Fruit fly (Drosophila melanogaster) whole organism, embryonic: ENCODE measurements around the gene CG9706.

ENCODE experiments used
- Ada2b ChIP-seq: fragments of 200-800 bp; sonication (Bioruptor generic); IDR thresholded peaks from 2 replicates; pipeline ENCODE4 v1.3.6; 2022; ENCODE audit warnings: missing biosample characterization, missing genetic modification characterization
- Awh ChIP-seq: fragments of 200-800 bp; sonication (Bioruptor generic); IDR thresholded peaks from 2 replicates; pipeline ENCODE4, ENCODE4 v1.3.6; 2022; ENCODE audit warnings: missing biosample characterization, missing genetic modification characterization
- B-H2 ChIP-seq: fragments of 200-800 bp; sonication (Bioruptor generic); optimal IDR thresholded peaks from 2 replicates; lab custom pipeline; 2018; ENCODE audit warnings: missing biosample characterization, mild to moderate bottlenecking, missing genetic modification characterization
- Blimp-1 ChIP-seq: fragments of 200-800 bp; sonication (Bioruptor generic); optimal IDR thresholded peaks from 3 replicates; lab custom pipeline; 2018; ENCODE audit warnings: missing biosample characterization, missing genetic modification characterization, mild to moderate bottlenecking, moderate library complexity, missing genetic modification reagents
- CG1024 ChIP-seq: fragments of 200-800 bp; sonication (Bioruptor generic); IDR thresholded peaks from 2 replicates; pipeline ENCODE4 v1.3.6; 2022; ENCODE audit warnings: missing biosample characterization, missing genetic modification characterization
- CG10462 ChIP-seq: fragments of 200-800 bp; sonication (Bioruptor generic); optimal IDR thresholded peaks from 2 replicates; lab custom pipeline; 2016; ENCODE audit warnings: missing biosample characterization, missing genetic modification characterization
- CG10979 ChIP-seq: fragments of 200-800 bp; sonication (Bioruptor generic); optimal IDR thresholded peaks from 2 replicates; lab custom pipeline; 2018; ENCODE audit warnings: missing biosample characterization, mild to moderate bottlenecking, missing genetic modification characterization, moderate library complexity
- CG11456 ChIP-seq: fragments of 200-800 bp; sonication (Bioruptor generic); IDR thresholded peaks from 3 replicates; pipeline ENCODE4 v1.3.6; 2022; ENCODE audit warnings: missing biosample characterization, missing genetic modification characterization
- CG12391 ChIP-seq: fragments of 200-800 bp; sonication (Bioruptor generic); optimal IDR thresholded peaks from 3 replicates; lab custom pipeline; 2018; ENCODE audit warnings: missing biosample characterization, mild to moderate bottlenecking, missing genetic modification characterization, moderate library complexity
- CG14014 ChIP-seq: fragments of 200-800 bp; sonication (Bioruptor generic); IDR thresholded peaks from 2 replicates; pipeline ENCODE4 v1.3.6; 2022; ENCODE audit warnings: missing biosample characterization, missing genetic modification characterization
- CG14710 ChIP-seq: fragments of 200-800 bp; sonication (Bioruptor generic); optimal IDR thresholded peaks from 3 replicates; lab custom pipeline; 2019; ENCODE audit warnings: missing biosample characterization, mild to moderate bottlenecking, missing genetic modification characterization, moderate library complexity
- CG17359 ChIP-seq: fragments of 200-800 bp; sonication (Bioruptor generic); optimal IDR thresholded peaks from 3 replicates; lab custom pipeline; 2018; ENCODE audit warnings: missing biosample characterization, mild to moderate bottlenecking, missing genetic modification characterization, moderate library complexity
- CG2875 ChIP-seq: fragments of 200-800 bp; sonication (Bioruptor generic); optimal IDR thresholded peaks from 2 replicates; lab custom pipeline; 2017; ENCODE audit warnings: missing biosample characterization, mild to moderate bottlenecking, missing genetic modification characterization, missing genetic modification reagents
- CG31441 ChIP-seq: fragments of 200-800 bp; sonication (Bioruptor generic); IDR thresholded peaks from 2 replicates; pipeline ENCODE4 v1.3.6; 2022; ENCODE audit warnings: missing biosample characterization, missing genetic modification characterization
- CG3281 ChIP-seq: fragments of 200-800 bp; sonication (Bioruptor generic); optimal IDR thresholded peaks from 3 replicates; lab custom pipeline; 2017; ENCODE audit warnings: missing biosample characterization, mild to moderate bottlenecking, missing genetic modification characterization
- CG3407 ChIP-seq: fragments of 200-800 bp; sonication (Bioruptor generic); optimal IDR thresholded peaks from 2 replicates; lab custom pipeline; 2018; ENCODE audit warnings: missing biosample characterization, mild to moderate bottlenecking, missing genetic modification characterization
- CG3847 ChIP-seq: fragments of 200-800 bp; sonication (Bioruptor generic); IDR thresholded peaks from 2 replicates; pipeline ENCODE4 v1.3.6; 2022; ENCODE audit warnings: missing biosample characterization, missing genetic modification characterization
- CG6175 ChIP-seq: fragments of 200-800 bp; sonication (Bioruptor generic); IDR thresholded peaks from 3 replicates; pipeline ENCODE4 v1.3.6; 2022; ENCODE audit warnings: missing biosample characterization, missing genetic modification characterization
- CG6272 ChIP-seq: fragments of 200-800 bp; sonication (Bioruptor generic); IDR thresholded peaks from 2 replicates; pipeline ENCODE4 v1.3.6; 2022; ENCODE audit warnings: missing biosample characterization, missing genetic modification characterization
- CG7271 ChIP-seq: fragments of 200-800 bp; sonication (Bioruptor generic); optimal IDR thresholded peaks from 2 replicates; lab custom pipeline; 2018; ENCODE audit warnings: missing biosample characterization, mild to moderate bottlenecking, missing genetic modification characterization, moderate library complexity
- CG7786 ChIP-seq: fragments of 200-800 bp; sonication (Bioruptor generic); optimal IDR thresholded peaks from 2 replicates; lab custom pipeline; 2016; ENCODE audit warnings: missing biosample characterization, missing genetic modification characterization
- CG8359 ChIP-seq: fragments of 200-800 bp; sonication (Bioruptor generic); optimal IDR thresholded peaks from 2 replicates; lab custom pipeline; 2017; ENCODE audit warnings: missing biosample characterization, mild to moderate bottlenecking, missing genetic modification characterization, borderline replicate concordance
- CG8765 ChIP-seq: fragments of 200-800 bp; sonication (Bioruptor generic); IDR thresholded peaks from 2 replicates; pipeline ENCODE4 v1.3.6; 2022; ENCODE audit warnings: missing biosample characterization, missing genetic modification characterization
- CG9932 ChIP-seq: fragments of 200-800 bp; sonication (Bioruptor generic); IDR thresholded peaks from 2 replicates; pipeline ENCODE4 v1.3.6; 2022; ENCODE audit warnings: missing biosample characterization, missing genetic modification characterization
- Chrac-16 ChIP-seq: fragments of 200-800 bp; sonication (Bioruptor generic); optimal IDR thresholded peaks from 3 replicates; lab custom pipeline; 2016; ENCODE audit warnings: missing biosample characterization, missing genetic modification characterization
- Dad ChIP-seq: fragments of 200-800 bp; sonication (Bioruptor generic); optimal IDR thresholded peaks from 3 replicates; lab custom pipeline; 2016; ENCODE audit warnings: missing biosample characterization, missing genetic modification characterization
- Dip3 ChIP-seq: fragments of 200-800 bp; sonication (Bioruptor generic); optimal IDR thresholded peaks from 3 replicates; lab custom pipeline; 2016; ENCODE audit warnings: missing biosample characterization, missing genetic modification characterization
- GATAe ChIP-seq: fragments of 200-800 bp; sonication (Bioruptor generic); conservative IDR thresholded peaks from 2 replicates; pipeline ENCODE4 v1.3.6; 2022; ENCODE audit warnings: missing biosample characterization, missing genetic modification characterization
- H2.0 ChIP-seq: fragments of 200-800 bp; sonication (Bioruptor generic); IDR thresholded peaks from 2 replicates; pipeline ENCODE4 v1.3.6; 2022; ENCODE audit warnings: missing biosample characterization, missing genetic modification characterization
- Pdp1 ChIP-seq, 2 experiments: fragments of 200-800 bp; sonication (Bioruptor generic); optimal IDR thresholded peaks; 3 replicates each; lab custom pipeline; 2016; ENCODE audit warnings: missing biosample characterization in 2 of 2, missing genetic modification characterization in 2 of 2, mild to moderate bottlenecking in 1 of 2, moderate library complexity in 1 of 2
- Ptx1 ChIP-seq: fragments of 200-800 bp; sonication (Bioruptor generic); IDR thresholded peaks from 2 replicates; pipeline ENCODE4 v1.3.6; 2022; ENCODE audit warnings: missing biosample characterization, missing genetic modification characterization
- Scr ChIP-seq: fragments of 200-800 bp; sonication (Bioruptor generic); IDR thresholded peaks from 2 replicates; pipeline ENCODE4 v1.3.6; 2022; ENCODE audit warnings: missing biosample characterization, missing genetic modification characterization; ENCODE audit not compliant: partially characterized antibody
- Ssrp ChIP-seq: fragments of 200-800 bp; sonication (Bioruptor generic); optimal IDR thresholded peaks from 2 replicates; lab custom pipeline; 2018; ENCODE audit warnings: missing biosample characterization, mild to moderate bottlenecking, missing genetic modification characterization, moderate library complexity
- Taf1 ChIP-seq: fragments of 200-800 bp; sonication (Bioruptor generic); IDR thresholded peaks from 2 replicates; pipeline ENCODE4 v1.3.6; 2022; ENCODE audit warnings: missing biosample characterization, missing genetic modification characterization
- Xrp1 ChIP-seq: fragments of 200-800 bp; sonication (Bioruptor generic); IDR thresholded peaks from 2 replicates; pipeline ENCODE4 v1.3.6; 2022; ENCODE audit warnings: missing biosample characterization, missing genetic modification characterization
- ab ChIP-seq: fragments of 200-800 bp; sonication (Bioruptor generic); optimal IDR thresholded peaks from 2 replicates; lab custom pipeline; 2016; ENCODE audit warnings: missing biosample characterization, missing genetic modification characterization
- aop ChIP-seq: fragments of 200-800 bp; sonication (Bioruptor generic); IDR thresholded peaks from 2 replicates; pipeline ENCODE4 v1.3.6; 2022; ENCODE audit warnings: missing biosample characterization, missing genetic modification characterization
- br ChIP-seq: fragments of >200 bp; optimal IDR thresholded peaks from 2 replicates; lab custom pipeline; 2017
- crc ChIP-seq: fragments of 200-800 bp; sonication (Bioruptor generic); optimal IDR thresholded peaks from 2 replicates; lab custom pipeline; 2016; ENCODE audit warnings: missing biosample characterization, missing genetic modification characterization
- crp ChIP-seq, 2 experiments: fragments of 200-800 bp; sonication (Bioruptor generic); optimal IDR thresholded peaks; 2 replicates in 1 of 2; 3 replicates in 1 of 2; lab custom pipeline; 2017; ENCODE audit warnings: missing biosample characterization in 2 of 2, missing genetic modification characterization in 2 of 2, mild to moderate bottlenecking in 1 of 2, moderate library complexity in 1 of 2
- exex ChIP-seq: fragments of 200-800 bp; sonication (Bioruptor generic); optimal IDR thresholded peaks from 4 replicates; lab custom pipeline; 2018; ENCODE audit warnings: missing biosample characterization, mild to moderate bottlenecking, missing genetic modification characterization, moderate library complexity
- ftz-f1 ChIP-seq: fragments of 200-800 bp; sonication (Bioruptor generic); optimal IDR thresholded peaks from 2 replicates; lab custom pipeline; 2016; ENCODE audit warnings: missing biosample characterization, missing genetic modification characterization
- h ChIP-seq: fragments of >200 bp; optimal IDR thresholded peaks from 2 replicates; lab custom pipeline; 2017
- jigr1 ChIP-seq: fragments of 200-800 bp; sonication (Bioruptor generic); IDR thresholded peaks from 3 replicates; pipeline ENCODE4 v1.3.6; 2022; ENCODE audit warnings: missing biosample characterization, missing genetic modification characterization
- klu ChIP-seq: fragments of 200-800 bp; sonication (Bioruptor generic); IDR thresholded peaks from 2 replicates; pipeline ENCODE4 v1.3.6; 2022; ENCODE audit warnings: missing biosample characterization, missing genetic modification characterization
- lab ChIP-seq: fragments of 200-800 bp; sonication (Bioruptor generic); optimal IDR thresholded peaks from 3 replicates; lab custom pipeline; 2017; ENCODE audit warnings: missing biosample characterization, missing genetic modification characterization, mild to moderate bottlenecking, moderate library complexity, missing genetic modification reagents
- nom ChIP-seq: fragments of 200-800 bp; sonication (Bioruptor generic); optimal IDR thresholded peaks from 2 replicates; lab custom pipeline; 2017; ENCODE audit warnings: missing biosample characterization, missing genetic modification characterization, mild to moderate bottlenecking, moderate library complexity, missing genetic modification reagents
- oc ChIP-seq: fragments of 200-800 bp; sonication (Bioruptor generic); optimal IDR thresholded peaks from 2 replicates; lab custom pipeline; 2018; ENCODE audit warnings: missing biosample characterization, mild to moderate bottlenecking, missing genetic modification characterization, moderate library complexity
- seq ChIP-seq: fragments of 200-800 bp; sonication (Bioruptor generic); IDR thresholded peaks from 2 replicates; pipeline ENCODE4 v1.3.6; 2022; ENCODE audit warnings: missing biosample characterization, missing genetic modification characterization
- slbo ChIP-seq: fragments of 200-800 bp; sonication (Bioruptor generic); IDR thresholded peaks from 2 replicates; pipeline ENCODE4 v1.3.6; 2022; ENCODE audit warnings: missing biosample characterization, missing genetic modification characterization
- sna ChIP-seq: fragments of 200-800 bp; sonication (Bioruptor generic); IDR thresholded peaks from 2 replicates; pipeline ENCODE4 v1.3.6; 2022; ENCODE audit warnings: missing biosample characterization, missing genetic modification characterization; ENCODE audit not compliant: partially characterized antibody
- sr ChIP-seq: fragments of 200-800 bp; sonication (Bioruptor generic); IDR thresholded peaks from 3 replicates; pipeline ENCODE4 v1.3.6; 2022; ENCODE audit warnings: missing biosample characterization, missing genetic modification characterization
- z ChIP-seq: fragments of 200-800 bp; sonication (Bioruptor generic); IDR thresholded peaks from 3 replicates; pipeline ENCODE4 v1.3.6; 2022; ENCODE audit warnings: missing biosample characterization, missing genetic modification characterization

The CG9706 gene

DNA sequence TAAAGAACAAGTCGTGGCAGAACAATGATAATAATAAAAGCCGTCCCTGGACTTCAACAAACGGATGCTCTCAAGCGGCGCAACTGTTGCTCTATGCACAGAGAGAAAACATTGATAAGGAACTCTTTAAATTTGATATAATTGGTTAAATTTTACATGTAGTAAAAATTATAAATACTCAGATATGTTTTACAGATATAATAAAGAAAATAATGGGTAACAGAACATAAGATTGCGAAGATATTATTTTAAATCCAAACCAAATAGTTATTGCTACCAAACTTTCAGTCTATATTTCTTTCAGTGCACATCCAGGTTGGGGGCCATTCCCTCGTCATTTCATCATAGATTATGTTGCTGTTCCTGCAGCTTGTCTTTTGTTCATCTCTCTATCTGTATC lies 33.1 kb upstream of the CG9706 start (continued):
- TF ChIP-seq lab (GFP tag; lab: Kevin White, UChicago) (no peak), CG6272 (GFP tag; lab: Robert Waterston, UW) (no peak), H2.0 (GFP tag; lab: Robert Waterston, UW) (no peak), Dad (GFP tag; lab: Kevin White, UChicago) (no peak), aop (GFP tag; lab: Robert Waterston, UW) (no peak), CG8765 (no peak), CG10979 (peak; percentile 82), CG8359 (GFP tag; lab: Kevin White, UChicago) (peak; percentile 3), h (lab: Kevin White, UChicago) (no peak), Pdp1 (GFP tag; optimal IDR thresholded peaks at IDR 0.05; lab: Kevin White, UChicago) (no peak), CG3407 (GFP tag; lab: Kevin White, UChicago) (no peak), B-H2 (GFP tag; lab: Kevin White, UChicago) (no peak), CG1024 (GFP tag; lab: Robert Waterston, UW) (no peak), Ptx1 (GFP tag; lab: Robert Waterston, UW) (no peak), CG11456 (GFP tag; lab: Robert Waterston, UW) (no peak), Chrac-16 (GFP tag; lab: Kevin White, UChicago) (no peak), CG3847 (GFP tag; lab: Robert Waterston, UW) (no peak), Blimp-1 (GFP tag; lab: Kevin White, UChicago) (peak; percentile 70), Xrp1 (GFP tag; lab: Robert Waterston, UW) (peak; percentile 69; the same call in 1 of the 2 replicates), Scr (GFP tag; lab: Robert Waterston, UW) (no peak), klu (no peak), CG9932 (GFP tag; lab: Robert Waterston, UW) (no peak), CG7786 (no peak), z (GFP tag; lab: Robert Waterston, UW) (no peak), CG10462 (no peak), CG6175 (GFP tag; lab: Robert Waterston, UW) (no peak), CG12391 (tag; lab: Kevin White, UChicago) (peak; percentile 20), CG7271 (no peak), ab (GFP tag; lab: Kevin White, UChicago) (no peak), crc (GFP tag; lab: Kevin White, UChicago) (no peak), CG17359 (peak; percentile 38), CG14710 (tag; lab: Kevin White, UChicago) (peak; percentile 71), crp (GFP tag; optimal IDR thresholded peaks at IDR 0.05; lab: Kevin White, UChicago) (no peak), sna (no peak), Ssrp (peak; percentile 9), Dip3 (no peak), jigr1 (GFP tag; lab: Robert Waterston, UW) (no peak), nom (GFP tag; lab: Kevin White, UChicago) (no peak), Taf1 (GFP tag; lab: Robert Waterston, UW) (no peak), CG14014 (GFP tag; lab: Robert Waterston, UW) (no peak), Ada2b (GFP tag; lab: Robert Waterston, UW) (no peak), oc (tag; lab: Kevin White, UChicago) (no peak), sr (no peak), br (lab: Kevin White, UChicago) (no peak), seq (GFP tag; lab: Robert Waterston, UW) (no peak), CG31441 (GFP tag; lab: Robert Waterston, UW) (peak; percentile 72), ftz-f1 (GFP tag; lab: Kevin White, UChicago) (no peak), CG3281 (no peak), slbo (GFP tag; lab: Robert Waterston, UW) (no peak), exex (tag; lab: Kevin White, UChicago) (no peak), Awh (GFP tag; lab: Robert Waterston, UW) (no peak), GATAe (GFP tag; lab: Robert Waterston, UW) (no peak), CG2875 (GFP tag; lab: Kevin White, UChicago) (peak; percentile 13)
